Worm (Caenorhabditis elegans) whole organism, L4/young adult: ENCODE measurements around the gene flr-4.

ENCODE experiments used
- W03F9.2 ChIP-seq: fragments of 150-350 bp; optimal IDR thresholded peaks from 2 replicates; lab custom pipeline; 2014; ENCODE audit warnings: missing biosample characterization, missing genetic modification characterization
- dao-5 ChIP-seq: sonication (generic microtip); optimal IDR thresholded peaks from 2 replicates; lab custom pipeline; 2016; ENCODE audit warnings: missing genotype, missing genetic modification characterization, moderate library complexity, missing compliant biosample characterization
- him-1 ChIP-seq: sonication (generic microtip); optimal IDR thresholded peaks from 2 replicates; lab custom pipeline; 2016; ENCODE audit warnings: missing genotype, missing genetic modification reagents, missing genetic modification characterization, missing compliant biosample characterization

DNA sequence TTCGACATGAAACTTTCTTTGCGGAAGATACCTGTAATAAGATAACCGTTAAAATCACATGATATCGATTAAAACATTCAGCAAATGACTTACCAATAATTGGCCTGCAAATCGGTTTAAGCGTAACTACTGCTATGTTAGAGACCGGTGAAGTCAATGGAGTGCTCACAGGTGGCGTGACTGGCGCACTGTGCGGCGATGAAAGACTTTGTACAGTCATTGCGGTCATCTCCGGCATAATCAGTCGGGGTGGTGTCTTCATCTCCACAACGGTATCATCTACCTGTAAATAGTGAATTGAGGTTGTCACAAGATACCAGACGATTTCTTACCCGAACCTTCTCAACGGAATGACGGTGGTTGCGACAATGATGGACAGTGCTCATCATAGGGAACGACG, 12.3 kb upstream of the flr-4 start:
- TF ChIP-seq him-1 (tag; lab: Kevin White, UChicago) = no peak
- TF ChIP-seq W03F9.2 (tag; lab: Kevin White, UChicago) = no peak
- no peak for TF ChIP-seq dao-5 (tag; lab: Kevin White, UChicago)
